Worm (Caenorhabditis elegans): ENCODE measurements around the gene Y105C5B.1418.
A peak's percentile ranks its signal among the peaks of the same experiment; 100 is the strongest.

Y105C5B.1418 gene

DNA sequence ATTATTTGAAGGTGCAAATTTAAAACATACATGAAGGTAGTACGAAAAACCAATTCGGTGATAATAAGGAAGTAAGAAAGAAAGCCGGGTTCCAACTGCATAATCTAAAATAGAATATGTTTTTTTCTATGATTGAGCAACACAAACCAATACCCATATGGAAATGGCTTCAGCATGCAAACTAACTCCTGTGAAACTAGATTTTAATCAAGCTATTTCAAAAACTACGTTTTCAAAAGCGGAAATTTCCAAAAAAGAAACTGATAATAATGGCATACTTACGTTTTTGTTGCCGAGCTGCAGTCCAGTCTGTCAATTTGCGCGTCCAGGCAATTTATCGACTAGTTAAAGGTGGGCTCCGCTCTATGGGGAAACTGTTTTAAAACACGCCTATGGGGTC lies at the start of gene Y105C5B.1418:
TSS of gene Y105C5B.1418 (minus strand) at position 101 of the 400 bp plus-strand sequence.
- TF ChIP-seq alr-1 (tag; optimal IDR thresholded peaks at IDR 0.05) (no peak), mbf-1 (tag; optimal IDR thresholded peaks at IDR 0.05) (no peak), skn-1 (tag; optimal IDR thresholded peaks at IDR 0.05) (no peak), elt-1 (tag; optimal IDR thresholded peaks at IDR 0.05) (no peak), lin-39 (tag; optimal IDR thresholded peaks at IDR 0.05) (no peak), ama-1 (optimal IDR thresholded peaks at IDR 0.05) (no peak), fos-1 (tag; optimal IDR thresholded peaks at IDR 0.05) (no peak), dmd-4 (tag; optimal IDR thresholded peaks at IDR 0.05) (no peak), sem-4 (tag; optimal IDR thresholded peaks at IDR 0.05) (no peak)

DNA sequence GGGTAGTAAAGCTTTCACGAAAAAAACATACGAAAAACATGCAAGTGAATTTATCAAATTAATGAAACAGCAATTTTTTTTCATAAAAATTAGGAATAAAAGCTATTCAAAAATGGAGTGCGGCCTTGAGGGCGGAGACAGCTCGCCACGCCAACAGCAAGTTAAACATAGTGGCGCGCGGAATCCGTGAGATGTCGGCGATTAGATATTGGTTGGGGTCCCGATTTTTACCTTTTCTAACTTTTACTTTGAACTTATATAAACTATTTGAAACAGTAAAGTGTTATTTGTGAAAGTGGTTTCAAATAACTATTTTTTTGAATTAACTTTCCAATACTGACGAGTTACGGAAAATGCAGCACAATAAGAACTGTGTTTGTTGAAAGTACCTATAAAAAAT lies 18.4 kb upstream of the Y105C5B.1418 start:
- TF ChIP-seq skn-1 (tag; optimal IDR thresholded peaks at IDR 0.05): no peak
- no peak for TF ChIP-seq zag-1 (tag; optimal IDR thresholded peaks at IDR 0.05)
- no peak for TF ChIP-seq alr-1 (tag; optimal IDR thresholded peaks at IDR 0.05)
- TF ChIP-seq R02D3.7 (tag; optimal IDR thresholded peaks at IDR 0.05): no peak
- TF ChIP-seq ceh-82 (tag; optimal IDR thresholded peaks at IDR 0.05): no peak
- no peak for TF ChIP-seq Y55F3AM.14 (GFP tag; optimal IDR thresholded peaks at IDR 0.05)
- no peak for TF ChIP-seq elt-1 (tag; optimal IDR thresholded peaks at IDR 0.05)
- no peak for TF ChIP-seq nhr-10 (tag; optimal IDR thresholded peaks at IDR 0.05)

DNA sequence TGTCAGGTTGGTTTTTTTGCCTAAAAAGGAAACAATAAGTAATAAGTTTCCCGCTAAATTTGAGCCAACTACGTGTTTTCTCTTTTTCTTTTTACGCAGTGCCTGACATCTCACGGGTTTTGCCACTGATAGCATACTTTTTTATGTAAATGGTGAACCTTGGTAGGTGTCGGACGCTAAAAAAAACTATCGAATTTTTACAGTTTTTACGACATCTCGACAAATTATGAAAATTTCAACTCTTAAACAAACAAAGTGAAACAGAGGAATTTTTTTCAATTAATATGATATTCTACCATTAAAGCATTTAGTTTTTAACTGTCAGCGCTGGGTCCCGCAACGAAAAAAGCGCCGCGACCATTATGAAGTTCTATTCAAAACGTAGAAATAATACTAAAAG lies 6.8 kb downstream of the Y105C5B.1418 start:
- TF ChIP-seq lin-39 (tag; optimal IDR thresholded peaks at IDR 0.05): no peak
- no peak for TF ChIP-seq blmp-1 (tag; optimal IDR thresholded peaks at IDR 0.05; ENCODE audit: insufficient read depth)
- no peak for TF ChIP-seq nhr-10 (tag; optimal IDR thresholded peaks at IDR 0.05)
- no peak for TF ChIP-seq peb-1 (tag; optimal IDR thresholded peaks at IDR 0.05)
- TF ChIP-seq sem-4 (tag; optimal IDR thresholded peaks at IDR 0.05): no peak
- TF ChIP-seq egl-27 (tag; optimal IDR thresholded peaks at IDR 0.05): no peak
- no peak for TF ChIP-seq nhr-11 (tag; optimal IDR thresholded peaks at IDR 0.05)
- TF ChIP-seq nhr-21 (tag; optimal IDR thresholded peaks at IDR 0.05): no peak
- TF ChIP-seq ztf-1 (GFP tag; conservative IDR thresholded peaks at IDR 0.05): no peak
- no peak for TF ChIP-seq nhr-6 (tag; optimal IDR thresholded peaks at IDR 0.05)
- no peak for TF ChIP-seq F13H6.1 (tag; optimal IDR thresholded peaks at IDR 0.05)
- no peak for TF ChIP-seq R02D3.7 (tag; optimal IDR thresholded peaks at IDR 0.05)
- TF ChIP-seq elt-1 (tag; optimal IDR thresholded peaks at IDR 0.05): no peak
- TF ChIP-seq gmeb-1 (tag; optimal IDR thresholded peaks at IDR 0.05): no peak
- TF ChIP-seq lin-13 (GFP tag; optimal IDR thresholded peaks at IDR 0.05): no peak
- TF ChIP-seq nhr-237 (tag; optimal IDR thresholded peaks at IDR 0.05): no peak
- no peak for TF ChIP-seq nhr-77 (tag; optimal IDR thresholded peaks at IDR 0.05)
- TF ChIP-seq unc-62 (GFP tag; optimal IDR thresholded peaks at IDR 0.05): no peak
- TF ChIP-seq ceh-16 (tag; optimal IDR thresholded peaks at IDR 0.05): no peak
- TF ChIP-seq ZK546.5 (tag; optimal IDR thresholded peaks at IDR 0.05): no peak

DNA sequence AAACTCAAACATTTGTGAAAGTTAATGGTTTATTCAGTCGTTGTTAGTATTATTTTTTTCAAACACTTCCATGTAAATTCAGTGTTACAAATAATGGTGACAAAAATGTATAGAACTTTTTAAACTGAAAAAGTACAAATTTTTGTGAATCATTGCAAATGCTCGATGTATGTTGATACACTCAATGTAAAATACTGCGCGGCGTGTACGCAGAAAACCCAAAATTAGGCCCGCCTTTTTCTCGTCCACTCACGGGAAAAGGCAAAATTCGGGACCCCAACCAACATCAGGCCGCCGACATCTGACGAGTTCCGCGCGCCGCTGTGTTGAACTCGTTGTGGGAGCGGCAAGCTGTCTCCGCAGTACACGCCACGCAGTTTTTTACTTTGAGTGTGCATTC lies 7.7 kb downstream of the Y105C5B.1418 start:
- TF ChIP-seq nhr-11 (tag; optimal IDR thresholded peaks at IDR 0.05) (no peak), nhr-12 (tag; optimal IDR thresholded peaks at IDR 0.05) (no peak), nhr-21 (tag; optimal IDR thresholded peaks at IDR 0.05) (no peak), nhr-77 (tag; optimal IDR thresholded peaks at IDR 0.05) (no peak), sma-3 (GFP tag; optimal IDR thresholded peaks at IDR 0.05) (no peak), F13H6.1 (tag; optimal IDR thresholded peaks at IDR 0.05) (no peak), C34F6.9 (tag; optimal IDR thresholded peaks at IDR 0.05) (no peak)

DNA sequence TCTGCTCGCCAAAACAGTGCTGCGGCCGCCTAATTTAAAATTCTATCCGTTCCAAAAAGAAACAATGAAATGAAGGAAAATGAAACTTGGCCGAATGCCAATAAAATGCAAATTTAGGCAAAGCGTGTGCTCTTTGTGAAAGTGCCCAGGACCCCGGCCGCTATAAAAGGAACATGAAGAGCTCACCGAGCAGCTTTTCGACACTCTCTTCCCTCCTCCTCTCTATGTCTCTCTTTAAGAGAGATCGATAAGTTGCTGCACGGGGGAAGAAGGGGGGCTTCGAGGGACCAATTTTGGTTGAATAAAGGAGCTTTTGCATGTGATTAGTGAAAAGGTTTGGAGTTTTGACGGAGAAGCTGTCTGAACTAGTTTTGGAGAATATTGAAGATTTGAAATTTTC lies 18.4 kb downstream of the Y105C5B.1418 start:
- TF ChIP-seq zag-1 (tag; optimal IDR thresholded peaks at IDR 0.05): peak; percentile 24
- peak; percentile 51 for TF ChIP-seq C34F6.9 (tag; optimal IDR thresholded peaks at IDR 0.05)
- TF ChIP-seq unc-55 (GFP tag; optimal IDR thresholded peaks at IDR 0.05): peak; percentile 38
- no peak for TF ChIP-seq lsy-2 (tag; optimal IDR thresholded peaks at IDR 0.05)
- TF ChIP-seq mbf-1 (tag; optimal IDR thresholded peaks at IDR 0.05): no peak

DNA sequence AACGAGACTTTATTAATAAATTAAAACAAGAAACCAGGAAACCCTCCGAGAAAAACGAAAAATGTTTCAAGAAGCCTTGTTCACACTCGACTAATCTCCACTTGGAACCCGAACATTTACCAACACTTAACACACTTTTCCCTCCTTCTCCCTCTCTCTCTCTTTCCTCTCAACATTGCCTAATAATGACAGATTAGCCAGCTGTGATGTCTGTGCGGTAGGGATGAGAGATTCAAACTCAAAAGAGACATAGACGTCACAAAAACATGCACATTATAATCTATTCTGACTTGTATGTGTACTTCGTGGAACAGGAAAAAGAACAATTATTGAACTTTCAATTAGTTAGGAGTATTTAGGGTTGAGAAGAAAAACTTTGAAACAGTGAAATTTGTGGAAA lies 19.8 kb downstream of the Y105C5B.1418 start:
- no peak for TF ChIP-seq unc-39 (tag; optimal IDR thresholded peaks at IDR 0.05)
- no peak for TF ChIP-seq C34F6.9 (tag; optimal IDR thresholded peaks at IDR 0.05)
- TF ChIP-seq unc-55 (GFP tag; optimal IDR thresholded peaks at IDR 0.05): peak; percentile 54
- no peak for TF ChIP-seq unc-62 (GFP tag; optimal IDR thresholded peaks at IDR 0.05)

Measured in whole organism, L2 larva.